Fruit fly (Drosophila melanogaster) whole organism, embryonic: ENCODE results near the gene CG17819.

ENCODE experiments used
- Bdp1 ChIP-seq: fragments of 200-800 bp; sonication (Bioruptor generic); optimal IDR thresholded peaks from 3 replicates; lab custom pipeline; 2016; ENCODE audit warnings: missing biosample characterization, missing genetic modification characterization
- CG10147 ChIP-seq: fragments of 200-800 bp; sonication (Bioruptor generic); optimal IDR thresholded peaks from 2 replicates; lab custom pipeline; 2019; ENCODE audit warnings: missing biosample characterization, mild to moderate bottlenecking, missing genetic modification characterization, moderate library complexity
- CG12104 ChIP-seq: fragments of 200-800 bp; sonication (Bioruptor generic); optimal IDR thresholded peaks from 3 replicates; lab custom pipeline; 2016; ENCODE audit warnings: missing biosample characterization, missing genetic modification characterization
- CG14860 ChIP-seq: fragments of 200-800 bp; sonication (Bioruptor generic); IDR thresholded peaks from 3 replicates; pipeline ENCODE4 v1.3.6; 2022; ENCODE audit warnings: missing biosample characterization, missing genetic modification characterization; ENCODE audit not compliant: partially characterized antibody
- CG17359 ChIP-seq: fragments of 200-800 bp; sonication (Bioruptor generic); optimal IDR thresholded peaks from 3 replicates; lab custom pipeline; 2018; ENCODE audit warnings: missing biosample characterization, mild to moderate bottlenecking, missing genetic modification characterization, moderate library complexity
- CG17829 ChIP-seq: fragments of 200-800 bp; optimal IDR thresholded peaks from 2 replicates; lab custom pipeline; 2019; ENCODE audit warnings: missing biosample characterization, mild to moderate bottlenecking, missing genetic modification characterization, moderate library complexity
- CG3163 ChIP-seq: fragments of 200-800 bp; sonication (Bioruptor generic); optimal IDR thresholded peaks from 3 replicates; lab custom pipeline; 2016; ENCODE audit warnings: missing biosample characterization, missing genetic modification characterization
- CG33213 ChIP-seq: fragments of 200-800 bp; sonication (Bioruptor generic); optimal IDR thresholded peaks from 3 replicates; lab custom pipeline; 2016; ENCODE audit warnings: missing biosample characterization, missing genetic modification characterization
- CG3995 ChIP-seq: fragments of 200-800 bp; sonication (Bioruptor generic); optimal IDR thresholded peaks from 3 replicates; lab custom pipeline; 2016; ENCODE audit warnings: missing biosample characterization, missing genetic modification characterization
- CG4282 ChIP-seq: fragments of 200-800 bp; sonication (Bioruptor generic); optimal IDR thresholded peaks from 2 replicates; lab custom pipeline; 2016; ENCODE audit warnings: missing biosample characterization, missing genetic modification characterization
- CG5953 ChIP-seq: fragments of 200-800 bp; sonication (Bioruptor generic); IDR thresholded peaks from 2 replicates; pipeline ENCODE4 v1.3.6; 2022; ENCODE audit warnings: missing biosample characterization, missing genetic modification characterization
- CG6689 ChIP-seq: fragments of 200-800 bp; sonication (Bioruptor generic); IDR thresholded peaks from 2 replicates; pipeline ENCODE4 v1.3.6; 2022; ENCODE audit warnings: missing biosample characterization, missing genetic modification characterization
- CG6765 ChIP-seq: fragments of 200-800 bp; sonication (Bioruptor generic); optimal IDR thresholded peaks from 3 replicates; lab custom pipeline; 2017; ENCODE audit warnings: missing biosample characterization, mild to moderate bottlenecking, missing genetic modification characterization
- CG6791 ChIP-seq: fragments of 200-800 bp; sonication (Bioruptor generic); IDR thresholded peaks from 3 replicates; pipeline ENCODE4 v1.3.6; 2022; ENCODE audit warnings: missing biosample characterization, missing genetic modification characterization; ENCODE audit not compliant: partially characterized antibody
- CG6854 ChIP-seq: fragments of 200-800 bp; sonication (Bioruptor generic); optimal IDR thresholded peaks from 3 replicates; lab custom pipeline; 2017; ENCODE audit warnings: missing biosample characterization, mild to moderate bottlenecking, missing genetic modification characterization
- CG7372 ChIP-seq: fragments of 200-800 bp; sonication (Bioruptor generic); IDR thresholded peaks from 2 replicates; pipeline ENCODE4 v1.3.6; 2022; ENCODE audit warnings: missing biosample characterization, missing genetic modification characterization
- CG8388 ChIP-seq: fragments of 200-800 bp; sonication (Bioruptor generic); optimal IDR thresholded peaks from 2 replicates; lab custom pipeline; 2019; ENCODE audit warnings: missing biosample characterization, mild to moderate bottlenecking, missing genetic modification characterization, moderate library complexity
- Chrac-16 ChIP-seq: fragments of 200-800 bp; sonication (Bioruptor generic); optimal IDR thresholded peaks from 3 replicates; lab custom pipeline; 2016; ENCODE audit warnings: missing biosample characterization, missing genetic modification characterization
- D ChIP-seq, 2 experiments: fragments of 200-800 bp in 1 of 2; fragments of >200 bp in 1 of 2; sonication (Bioruptor generic) in 1 of 2; optimal IDR thresholded peaks; 2 replicates in 1 of 2; 3 replicates in 1 of 2; lab custom pipeline; 2017; ENCODE audit warnings: mild to moderate bottlenecking in 1 of 2, missing biosample characterization in 1 of 2, missing genetic modification characterization in 1 of 2, missing genetic modification reagents in 1 of 2
- Dll ChIP-seq: fragments of 200-800 bp; sonication (Bioruptor generic); IDR thresholded peaks from 4 replicates; pipeline ENCODE4 v1.3.6; 2022; ENCODE audit warnings: missing biosample characterization, missing genetic modification characterization; ENCODE audit not compliant: partially characterized antibody
- HmgZ ChIP-seq: fragments of 200-800 bp; sonication (Bioruptor generic); optimal IDR thresholded peaks from 2 replicates; lab custom pipeline; 2018; ENCODE audit warnings: missing biosample characterization, mild to moderate bottlenecking, missing genetic modification characterization
- Kr ChIP-seq: fragments of 200-800 bp; sonication (Bioruptor generic); optimal IDR thresholded peaks from 2 replicates; lab custom pipeline; 2017; ENCODE audit warnings: missing biosample characterization, mild to moderate bottlenecking, missing genetic modification characterization
- MESR4 ChIP-seq: fragments of 200-800 bp; sonication (Bioruptor generic); optimal IDR thresholded peaks from 2 replicates; lab custom pipeline; 2018; ENCODE audit warnings: missing biosample characterization, mild to moderate bottlenecking, missing genetic modification characterization, moderate library complexity
- Nf-YC ChIP-seq: fragments of 200-800 bp; optimal IDR thresholded peaks from 3 replicates; lab custom pipeline; 2019; ENCODE audit warnings: missing biosample characterization, mild to moderate bottlenecking, missing genetic modification characterization, moderate library complexity
- Oli ChIP-seq: fragments of 200-800 bp; sonication (Bioruptor generic); optimal IDR thresholded peaks from 2 replicates; lab custom pipeline; 2018; ENCODE audit warnings: missing biosample characterization, mild to moderate bottlenecking, missing genetic modification characterization, moderate library complexity
- Rfx ChIP-seq: fragments of 200-800 bp; sonication (Bioruptor generic); IDR thresholded peaks from 2 replicates; pipeline ENCODE4 v1.3.6; 2022; ENCODE audit warnings: missing biosample characterization, missing genetic modification characterization
- Xbp1 ChIP-seq: fragments of 200-800 bp; sonication (Bioruptor generic); optimal IDR thresholded peaks from 3 replicates; lab custom pipeline; 2016; ENCODE audit warnings: missing biosample characterization, mild to moderate bottlenecking, missing genetic modification characterization
- amos ChIP-seq: fragments of 200-800 bp; sonication (Bioruptor generic); IDR thresholded peaks from 2 replicates; pipeline ENCODE4 v1.3.6; 2022; ENCODE audit warnings: missing biosample characterization, missing genetic modification characterization; ENCODE audit not compliant: partially characterized antibody
- bbx ChIP-seq: fragments of 200-800 bp; sonication (Bioruptor generic); IDR thresholded peaks from 2 replicates; pipeline ENCODE4 v1.3.6; 2022; ENCODE audit warnings: missing biosample characterization, missing genetic modification characterization; ENCODE audit not compliant: partially characterized antibody
- hbn ChIP-seq: fragments of 200-800 bp; sonication (Bioruptor generic); IDR thresholded peaks from 2 replicates; pipeline ENCODE4 v1.3.6; 2022; ENCODE audit warnings: missing biosample characterization, missing genetic modification characterization; ENCODE audit not compliant: partially characterized antibody
- lov ChIP-seq, 2 experiments: fragments of 200-800 bp in 1 of 2; fragments of >200 bp in 1 of 2; sonication (Bioruptor generic) in 1 of 2; IDR thresholded peaks in 1 of 2; optimal IDR thresholded peaks in 1 of 2; 2 replicates in 1 of 2; 3 replicates in 1 of 2; pipeline versions ENCODE4 v1.3.6 to Lab custom; 2017 to 2022; ENCODE audit warnings: missing biosample characterization in 1 of 2, missing genetic modification characterization in 1 of 2
- maf-S ChIP-seq: fragments of 200-800 bp; sonication (Bioruptor generic); optimal IDR thresholded peaks from 2 replicates; lab custom pipeline; 2016; ENCODE audit warnings: missing biosample characterization, missing genetic modification characterization
- mld ChIP-seq: fragments of 200-800 bp; sonication (Bioruptor generic); IDR thresholded peaks from 3 replicates; pipeline ENCODE4 v1.3.6; 2022; ENCODE audit warnings: missing biosample characterization, missing genetic modification characterization; ENCODE audit not compliant: partially characterized antibody
- nerfin-1 ChIP-seq: fragments of 200-800 bp; sonication (Bioruptor generic); optimal IDR thresholded peaks from 3 replicates; lab custom pipeline; 2019; ENCODE audit warnings: missing biosample characterization, mild to moderate bottlenecking, missing genetic modification characterization, moderate library complexity
- pan ChIP-seq, 4 experiments: fragments of >200 bp in 3 of 4; fragments of 200-800 bp in 1 of 4; sonication (Bioruptor generic) in 1 of 4; optimal IDR thresholded peaks in 3 of 4; IDR thresholded peaks in 1 of 4; 2 replicates each; pipeline versions ENCODE4 v1.3.6 to Lab custom; 2017 to 2022; ENCODE audit warnings: missing biosample characterization in 2 of 4, missing genetic modification characterization in 2 of 4, mixed read lengths in 1 of 4
- pb ChIP-seq: fragments of 200-800 bp; sonication (Bioruptor generic); optimal IDR thresholded peaks from 3 replicates; lab custom pipeline; 2016; ENCODE audit warnings: missing biosample characterization, missing genetic modification characterization
- peb ChIP-seq: fragments of 200-800 bp; sonication (Bioruptor generic); IDR thresholded peaks from 2 replicates; pipeline ENCODE4 v1.3.6; 2022; ENCODE audit warnings: missing biosample characterization, missing genetic modification characterization
- phol ChIP-seq: fragments of 200-800 bp; sonication (Bioruptor generic); optimal IDR thresholded peaks from 3 replicates; lab custom pipeline; 2018; ENCODE audit warnings: missing biosample characterization, mild to moderate bottlenecking, missing genetic modification characterization, moderate library complexity
- psq ChIP-seq: fragments of 200-800 bp; sonication (Bioruptor generic); optimal IDR thresholded peaks from 2 replicates; lab custom pipeline; 2017; ENCODE audit warnings: missing biosample characterization, missing genetic modification characterization
- pum ChIP-seq: fragments of 200-800 bp; sonication (Bioruptor generic); optimal IDR thresholded peaks from 2 replicates; lab custom pipeline; 2016; ENCODE audit warnings: missing biosample characterization, missing genetic modification characterization
- rib ChIP-seq: fragments of 200-800 bp; sonication (Bioruptor generic); IDR thresholded peaks from 2 replicates; pipeline ENCODE4 v1.3.6; 2022; ENCODE audit warnings: missing biosample characterization, missing genetic modification characterization
- sna ChIP-seq: fragments of 200-800 bp; sonication (Bioruptor generic); IDR thresholded peaks from 2 replicates; pipeline ENCODE4 v1.3.6; 2022; ENCODE audit warnings: missing biosample characterization, missing genetic modification characterization; ENCODE audit not compliant: partially characterized antibody
- tgo ChIP-seq: fragments of 200-800 bp; sonication (Bioruptor generic); IDR thresholded peaks from 3 replicates; pipeline ENCODE4 v1.3.6; 2022; ENCODE audit warnings: missing biosample characterization, missing genetic modification characterization
- tin ChIP-seq: fragments of 200-800 bp; sonication (Bioruptor generic); optimal IDR thresholded peaks from 3 replicates; lab custom pipeline; 2016; ENCODE audit warnings: missing biosample characterization, missing genetic modification characterization
- tll ChIP-seq, 2 experiments: fragments of 200-800 bp in 1 of 2; fragments of >200 bp in 1 of 2; sonication (Bioruptor generic) in 1 of 2; optimal IDR thresholded peaks; 2 replicates each; lab custom pipeline; 2017 to 2019; ENCODE audit warnings: missing biosample characterization in 2 of 2, missing genetic modification characterization in 2 of 2, mild to moderate bottlenecking in 1 of 2, moderate library complexity in 1 of 2
- ttk ChIP-seq: fragments of 200-800 bp; sonication (Bioruptor generic); IDR thresholded peaks from 2 replicates; pipeline ENCODE4 v2.1.2; 2022; ENCODE audit warnings: missing biosample characterization, missing genetic modification characterization
- wdn ChIP-seq: fragments of 200-800 bp; sonication (Bioruptor generic); IDR thresholded peaks from 2 replicates; pipeline ENCODE4 v1.3.6; 2022; ENCODE audit warnings: missing biosample characterization, missing genetic modification characterization
- zen2 ChIP-seq: fragments of 200-800 bp; sonication (Bioruptor generic); IDR thresholded peaks from 3 replicates; pipeline ENCODE4 v1.3.6; 2022; ENCODE audit warnings: missing biosample characterization, missing genetic modification characterization; ENCODE audit not compliant: partially characterized antibody

CG17819 gene

dm6 chr3R:21878473-21878872 is 6.9 kb downstream of the CG17819 start, which contains the start of gene CG34148 (continued):
- TF ChIP-seq CG6689 (no peak), CG4282 (GFP tag; lab: Kevin White, UChicago) (no peak), CG7372 (GFP tag; lab: Robert Waterston, UW) (no peak), Rfx (GFP tag; lab: Robert Waterston, UW) (no peak; the same call in 1 of the 2 replicates), wdn (no peak), Chrac-16 (no peak), bbx (peak; percentile 80), psq (GFP tag; lab: Kevin White, UChicago) (no peak), CG6765 (no peak), Bdp1 (GFP tag; lab: Kevin White, UChicago) (no peak), zen2 (peak; percentile 91), D (optimal IDR thresholded peaks at IDR 0.05; lab: Kevin White, UChicago) (no peak), D (GFP tag; optimal IDR thresholded peaks at IDR 0.05; lab: Kevin White, UChicago) (no peak), CG3995 (GFP tag; lab: Kevin White, UChicago) (no peak), MESR4 (GFP tag; lab: Kevin White, UChicago) (peak; percentile 60), ttk (GFP tag; lab: Robert Waterston, UW) (no peak), nerfin-1 (tag; lab: Kevin White, UChicago) (no peak), CG5953 (no peak), CG12104 (GFP tag; lab: Kevin White, UChicago) (no peak), tll (GFP tag; optimal IDR thresholded peaks at IDR 0.05; lab: Kevin White, UChicago) (no peak), CG17359 (tag; lab: Kevin White, UChicago) (no peak), pb (no peak), tin (GFP tag; lab: Kevin White, UChicago) (no peak), CG8388 (no peak), peb (no peak), Nf-YC (no peak), Oli (tag; lab: Kevin White, UChicago) (no peak), amos (GFP tag; lab: Robert Waterston, UW) (peak; percentile 65; the same call in 1 of the 2 replicates), sna (GFP tag; lab: Robert Waterston, UW) (peak; percentile 88), maf-S (GFP tag; lab: Kevin White, UChicago) (no peak), CG3163 (GFP tag; lab: Kevin White, UChicago) (no peak), CG14860 (GFP tag; lab: Robert Waterston, UW) (peak; percentile 72; the same call in 2 of the 3 replicates), CG10147 (GFP tag; lab: Kevin White, UChicago) (no peak), hbn (GFP tag; lab: Robert Waterston, UW) (peak; percentile 77), lov (optimal IDR thresholded peaks at IDR 0.05; lab: Kevin White, UChicago) (no peak), lov (GFP tag; IDR thresholded peaks at IDR 0.05; lab: Robert Waterston, UW) (no peak), HmgZ (no peak), rib (no peak), CG6791 (GFP tag; lab: Robert Waterston, UW) (peak; percentile 83), pan (optimal IDR thresholded peaks at IDR 0.05; lab: Kevin White, UChicago) (no peak), pan (GFP tag; optimal IDR thresholded peaks at IDR 0.05 in 1 of 2, IDR thresholded peaks at IDR 0.05 in 1 of 2) (no peak), tgo (GFP tag; lab: Robert Waterston, UW) (no peak), CG33213 (no peak), pum (no peak), Xbp1 (GFP tag; lab: Kevin White, UChicago) (no peak), Dll (GFP tag; lab: Robert Waterston, UW) (peak; percentile 82), CG17829 (tag; lab: Kevin White, UChicago) (no peak), Kr (GFP tag; lab: Kevin White, UChicago) (no peak), CG6854 (no peak), mld (peak; percentile 67; the same call in 2 of the 3 replicates), phol (tag; lab: Kevin White, UChicago) (no peak)
